Worm (Caenorhabditis elegans) whole organism, late embryonic: ENCODE results near the gene C47A10.16.

ENCODE experiments used
- nhr-11 ChIP-seq: fragments of 150-350 bp; optimal IDR thresholded peaks from 2 replicates; lab custom pipeline; 2014; ENCODE audit warnings: missing biosample characterization, missing genetic modification characterization
- pag-3 ChIP-seq: sonication (generic microtip); optimal IDR thresholded peaks from 2 replicates; lab custom pipeline; 2016; ENCODE audit warnings: missing compliant biosample characterization, missing genetic modification characterization, borderline replicate concordance

DNA sequence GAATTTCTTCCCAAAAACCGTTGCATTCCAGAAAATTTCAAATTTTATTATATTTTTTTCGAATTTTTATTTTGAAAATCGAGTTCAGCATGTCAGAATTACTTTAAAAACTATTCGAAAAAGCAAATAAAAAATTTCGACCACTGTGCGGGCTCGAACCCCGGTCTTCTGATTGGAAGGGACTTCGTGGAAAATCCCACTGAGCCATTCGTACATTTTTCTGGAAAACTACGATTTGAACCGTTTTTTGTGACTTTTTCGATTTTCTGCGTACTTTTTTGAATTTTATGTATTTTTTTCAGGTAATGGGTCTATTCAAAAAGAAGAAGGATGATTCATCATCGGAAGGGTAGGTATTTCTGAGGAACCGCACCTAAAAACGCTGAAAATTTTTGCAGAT, 9.4 kb downstream of the C47A10.16 start, which contains the start of gene pgp-9:
- no peak for TF ChIP-seq nhr-11
- no peak for TF ChIP-seq pag-3 (tag; lab: Kevin White, UChicago)
